Fruit fly (Drosophila melanogaster): ENCODE measurements around the gene beg.

The beg gene

dm6 chr3L:17004218-17004759, 31.2 kb upstream of the beg start (continued):
- TF ChIP-seq knrl (GFP tag; IDR thresholded peaks at IDR 0.05; ENCODE audit: partially characterized antibody) (no peak), usp (GFP tag; optimal IDR thresholded peaks at IDR 0.05) (no peak), CG15269 (tag; optimal IDR thresholded peaks at IDR 0.05) (peak; percentile 92), Dll (GFP tag; IDR thresholded peaks at IDR 0.05; ENCODE audit: partially characterized antibody) (no peak), slbo (GFP tag; IDR thresholded peaks at IDR 0.05) (peak; percentile 91), NFAT (GFP tag; IDR thresholded peaks at IDR 0.05) (peak; percentile 67), cwo (GFP tag; optimal IDR thresholded peaks at IDR 0.05) (peak; percentile 68), CG13287 (GFP tag; IDR thresholded peaks at IDR 0.05; ENCODE audit: partially characterized antibody) (no peak), onecut (GFP tag; IDR thresholded peaks at IDR 0.05) (peak; percentile 64), Opbp (GFP tag; IDR thresholded peaks at IDR 0.05; ENCODE audit: partially characterized antibody) (no peak), phol (tag; optimal IDR thresholded peaks at IDR 0.05) (peak; percentile 85), Dip3 (GFP tag; optimal IDR thresholded peaks at IDR 0.05) (peak; percentile 88), CG12071 (GFP tag; optimal IDR thresholded peaks at IDR 0.05) (peak; percentile 72), nerfin-2 (GFP tag; IDR thresholded peaks at IDR 0.05; ENCODE audit: partially characterized antibody) (no peak), odd (GFP tag; optimal IDR thresholded peaks at IDR 0.05) (peak; percentile 74), br (optimal IDR thresholded peaks at IDR 0.05) (no peak), Mes4 (GFP tag; optimal IDR thresholded peaks at IDR 0.05) (peak; percentile 73), pfk (GFP tag; optimal IDR thresholded peaks at IDR 0.05) (no peak), ac (GFP tag; optimal IDR thresholded peaks at IDR 0.05) (no peak), CG10147 (GFP tag; optimal IDR thresholded peaks at IDR 0.05) (peak; percentile 87), rib (GFP tag; IDR thresholded peaks at IDR 0.05) (peak; percentile 67; the same call in 1 of the 2 replicates), CG33213 (GFP tag; optimal IDR thresholded peaks at IDR 0.05) (peak; percentile 77), fru (optimal IDR thresholded peaks at IDR 0.05) (no peak), CG17612 (GFP tag; IDR thresholded peaks at IDR 0.05) (0 out of 2 replicates have a peak, but pooled peaks have one; percentile 35), CG12769 (tag; optimal IDR thresholded peaks at IDR 0.05) (peak; percentile 66), Bgb (GFP tag; IDR thresholded peaks at IDR 0.05; ENCODE audit: partially characterized antibody) (no peak), ATbp (GFP tag; optimal IDR thresholded peaks at IDR 0.05) (peak; percentile 70), klu (GFP tag; IDR thresholded peaks at IDR 0.05) (peak; percentile 79), CG3847 (GFP tag; IDR thresholded peaks at IDR 0.05) (peak; percentile 88), H2.0 (GFP tag; IDR thresholded peaks at IDR 0.05) (peak; percentile 68), CG17568 (GFP tag; optimal IDR thresholded peaks at IDR 0.05) (peak; percentile 72), chinmo (GFP tag; IDR thresholded peaks at IDR 0.05; ENCODE audit: partially characterized antibody) (0 out of 4 replicates have a peak, but pooled peaks have one; percentile 28), CG7987 (GFP tag; optimal IDR thresholded peaks at IDR 0.05) (peak; percentile 36), Ssrp (tag; optimal IDR thresholded peaks at IDR 0.05) (peak; percentile 85), pzg (GFP tag; optimal IDR thresholded peaks at IDR 0.05) (no peak), disco-r (GFP tag; optimal IDR thresholded peaks at IDR 0.05) (peak; percentile 86), mld (GFP tag; IDR thresholded peaks at IDR 0.05; ENCODE audit: partially characterized antibody) (no peak), CG2889 (GFP tag; IDR thresholded peaks at IDR 0.05) (peak; percentile 82), chm (GFP tag; IDR thresholded peaks at IDR 0.05) (no peak), maf-S (GFP tag; optimal IDR thresholded peaks at IDR 0.05) (peak; percentile 84), dan (GFP tag; IDR thresholded peaks at IDR 0.05) (no peak), CG17912 (GFP tag; optimal IDR thresholded peaks at IDR 0.05) (no peak), CG17328 (GFP tag; IDR thresholded peaks at IDR 0.05) (peak; percentile 61), CG1647 (GFP tag; optimal IDR thresholded peaks at IDR 0.05) (peak; percentile 86), CG8924 (tag; optimal IDR thresholded peaks at IDR 0.05) (peak; percentile 91), CG13123 (GFP tag; optimal IDR thresholded peaks at IDR 0.05) (peak; percentile 77), CG10959 (GFP tag; IDR thresholded peaks at IDR 0.05) (peak; percentile 33; the same call in 1 of the 2 replicates), CG7928 (GFP tag; optimal IDR thresholded peaks at IDR 0.05) (peak; percentile 29), CG9215 (GFP tag; IDR thresholded peaks at IDR 0.05) (peak; percentile 82), CG7745 (tag; optimal IDR thresholded peaks at IDR 0.05) (no peak)

Data from whole organism, embryonic.